Worm (Caenorhabditis elegans) whole organism, L4/young adult: ENCODE results near the gene B0272.4.

Experiments used
- W03F9.2 ChIP-seq: fragments of 150-350 bp; optimal IDR thresholded peaks from 2 replicates; lab custom pipeline; 2014; ENCODE audit warnings: missing biosample characterization, missing genetic modification characterization
- dao-5 ChIP-seq: sonication (generic microtip); optimal IDR thresholded peaks from 2 replicates; lab custom pipeline; 2016; ENCODE audit warnings: missing genotype, missing genetic modification characterization, moderate library complexity, missing compliant biosample characterization

ce11 chrX:9451944-9452453, 23.8 kb downstream of the B0272.4 start, which contains the start of gene ZK899.2:
- TF ChIP-seq dao-5 (no peak), W03F9.2 (no peak)
